Fruit fly (Drosophila melanogaster): Measurements from ENCODE around the gene papi.

DNA sequence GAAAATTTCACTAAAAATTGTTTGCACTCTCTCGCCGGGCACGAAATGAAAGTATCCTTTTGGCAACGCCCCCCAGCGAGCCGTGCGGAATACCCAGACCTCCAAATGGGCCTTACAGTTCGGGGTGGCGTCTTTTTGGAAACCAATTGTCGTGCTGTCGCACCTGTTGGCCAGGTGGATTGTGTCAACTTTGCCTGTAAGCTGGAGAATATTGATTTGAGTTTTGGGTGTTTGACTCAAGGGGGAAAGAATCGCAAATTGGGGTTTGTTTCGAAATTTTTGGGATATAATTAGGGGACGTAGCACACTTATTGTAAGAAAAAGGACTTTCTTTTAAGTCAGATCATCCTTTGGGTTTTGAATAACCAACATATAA lies 22.4 kb upstream of the papi start:
- TF ChIP-seq CG10348 (GFP tag; IDR thresholded peaks at IDR 0.05), result no peak
- no peak for TF ChIP-seq D1 (tag; optimal IDR thresholded peaks at IDR 0.05)
- no peak for TF ChIP-seq fd96Ca (GFP tag; IDR thresholded peaks at IDR 0.05)
- no peak for TF ChIP-seq Snoo (tag; optimal IDR thresholded peaks at IDR 0.05)
- TF ChIP-seq CG17806 (tag; optimal IDR thresholded peaks at IDR 0.05), result no peak
- no peak for TF ChIP-seq CG15710 (tag; optimal IDR thresholded peaks at IDR 0.05)
- TF ChIP-seq gl (tag; optimal IDR thresholded peaks at IDR 0.05), result no peak
- no peak for TF ChIP-seq CG13204 (GFP tag; optimal IDR thresholded peaks at IDR 0.05)
- TF ChIP-seq CG8301 (tag; optimal IDR thresholded peaks at IDR 0.05), result no peak
- no peak for TF ChIP-seq EcR (GFP tag; optimal IDR thresholded peaks at IDR 0.05)
- TF ChIP-seq Pif1B (GFP tag; optimal IDR thresholded peaks at IDR 0.05), result no peak
- no peak for TF ChIP-seq Ets98B (GFP tag; IDR thresholded peaks at IDR 0.05)
- TF ChIP-seq CG34367 (tag; optimal IDR thresholded peaks at IDR 0.05), result no peak
- no peak for TF ChIP-seq CG9948 (tag; optimal IDR thresholded peaks at IDR 0.05)

Measured in whole organism, pupa.